ENCODE assay signal across 1 fruit fly cellular context in genomic region chrX:1284238-1284637, dm6.
TF ChIP-seq lines count a peak whose summit lies in the region.

No protein-coding gene starts in this region.

TF ChIP-seq in whole organism, embryonic, 481 proteins besides CTCF, POLR2A, EP300 and RAD21 (continued from another document):
- TF ChIP-seq danr (GFP tag; IDR thresholded peaks at IDR 0.05; lab: Robert Waterston, UW) (no peak), CG12769 (tag; optimal IDR thresholded peaks at IDR 0.05; lab: Kevin White, UChicago) (peak; percentile 86), salm (tag; optimal IDR thresholded peaks at IDR 0.05; lab: Kevin White, UChicago) (no peak), Hr3 (GFP tag; optimal IDR thresholded peaks at IDR 0.05; lab: Kevin White, UChicago) (no peak), CG17829 (tag; optimal IDR thresholded peaks at IDR 0.05; lab: Kevin White, UChicago) (no peak), cas (GFP tag; IDR thresholded peaks at IDR 0.05; lab: Robert Waterston, UW) (no peak), CG8944 (GFP tag; optimal IDR thresholded peaks at IDR 0.05; lab: Kevin White, UChicago) (no peak), crol (GFP tag; IDR thresholded peaks at IDR 0.05; lab: Robert Waterston, UW) (peak; percentile 55), CG4707 (GFP tag; optimal IDR thresholded peaks at IDR 0.05; lab: Kevin White, UChicago) (no peak), sd (tag; optimal IDR thresholded peaks at IDR 0.05; lab: Kevin White, UChicago) (peak; percentile 93), pum (GFP tag; optimal IDR thresholded peaks at IDR 0.05; lab: Kevin White, UChicago) (no peak), knrl (GFP tag; IDR thresholded peaks at IDR 0.05; lab: Robert Waterston, UW; ENCODE audit: partially characterized antibody) (no peak), CG10543 (GFP tag; optimal IDR thresholded peaks at IDR 0.05; lab: Kevin White, UChicago) (peak; percentile 2)
